Fruit fly (Drosophila melanogaster): Measurements from ENCODE around the gene CG6770.

The CG6770 gene

DNA sequence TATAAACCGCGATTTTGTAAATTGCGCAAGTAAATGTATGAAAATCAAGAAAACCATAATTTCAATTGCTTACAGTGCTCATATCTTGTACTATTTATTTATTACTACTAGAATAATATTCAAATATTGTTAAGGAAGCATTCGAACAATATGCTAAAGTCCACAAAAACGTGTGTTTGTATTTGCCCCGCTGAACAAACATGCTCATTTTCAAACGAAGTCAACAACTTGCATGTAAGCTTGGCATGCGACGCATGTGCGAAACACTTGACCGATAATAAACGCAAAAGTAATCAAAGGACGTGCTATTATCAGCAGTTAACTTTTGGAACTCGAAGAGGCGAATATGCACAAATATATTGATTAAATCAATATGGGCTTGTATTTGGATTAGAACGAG, 24.7 kb downstream of the CG6770 start (continued):
- peak; percentile 61 for TF ChIP-seq gcm (GFP tag; optimal IDR thresholded peaks at IDR 0.05)
- TF ChIP-seq CG7963 (GFP tag; IDR thresholded peaks at IDR 0.05; ENCODE audit: partially characterized antibody) = no peak
- peak; percentile 74 for TF ChIP-seq BtbVII (GFP tag; optimal IDR thresholded peaks at IDR 0.05)
- TF ChIP-seq CG9817 (tag; optimal IDR thresholded peaks at IDR 0.05) = peak; percentile 29
- 0 out of 3 replicates have a peak, but pooled peaks have one; percentile 27 for TF ChIP-seq z (GFP tag; IDR thresholded peaks at IDR 0.05)
- TF ChIP-seq CG14710 (tag; optimal IDR thresholded peaks at IDR 0.05) = peak; percentile 63
- TF ChIP-seq bigmax (GFP tag; optimal IDR thresholded peaks at IDR 0.05) = no peak
- TF ChIP-seq hb (GFP tag; IDR thresholded peaks at IDR 0.05; ENCODE audit: partially characterized antibody) = no peak
- peak; percentile 15 for TF ChIP-seq CG17802 (tag; optimal IDR thresholded peaks at IDR 0.05)
- no peak for TF ChIP-seq dati (GFP tag; IDR thresholded peaks at IDR 0.05)
- TF ChIP-seq exex (tag; optimal IDR thresholded peaks at IDR 0.05) = peak; percentile 4
- no peak for TF ChIP-seq CG6791 (GFP tag; IDR thresholded peaks at IDR 0.05; ENCODE audit: partially characterized antibody)
- peak; percentile 40 for TF ChIP-seq CG3065 (GFP tag; optimal IDR thresholded peaks at IDR 0.05)
- TF ChIP-seq Gug (GFP tag; IDR thresholded peaks at IDR 0.05) = no peak; the same call in 3 of the 4 replicates
- peak; percentile 71 for TF ChIP-seq odd (GFP tag; optimal IDR thresholded peaks at IDR 0.05)
- no peak for TF ChIP-seq Dfd (GFP tag; optimal IDR thresholded peaks at IDR 0.05)
- TF ChIP-seq CG10321 (GFP tag; IDR thresholded peaks at IDR 0.05) = no peak; the same call in 1 of the 2 replicates
- TF ChIP-seq tx (GFP tag; optimal IDR thresholded peaks at IDR 0.05) = no peak
- peak; percentile 8 for TF ChIP-seq CG10979 (tag; optimal IDR thresholded peaks at IDR 0.05)
- TF ChIP-seq Nf-YB (GFP tag; optimal IDR thresholded peaks at IDR 0.05) = peak; percentile 48
- peak; percentile 46 for TF ChIP-seq CG4854 (GFP tag; optimal IDR thresholded peaks at IDR 0.05)
- no peak for TF ChIP-seq Doc2 (GFP tag; IDR thresholded peaks at IDR 0.05)
- TF ChIP-seq grau (tag; optimal IDR thresholded peaks at IDR 0.05) = peak; percentile 60
- peak; percentile 75 for TF ChIP-seq CG15514 (GFP tag; optimal IDR thresholded peaks at IDR 0.05)
- TF ChIP-seq onecut (GFP tag; IDR thresholded peaks at IDR 0.05) = no peak; the same call in 1 of the 2 replicates
- peak; percentile 89 for TF ChIP-seq Hmr (GFP tag; optimal IDR thresholded peaks at IDR 0.05)
- no peak for TF ChIP-seq peb (GFP tag; IDR thresholded peaks at IDR 0.05)
- TF ChIP-seq CG9727 (GFP tag; optimal IDR thresholded peaks at IDR 0.05) = peak; percentile 36
- TF ChIP-seq CG7987 (GFP tag; optimal IDR thresholded peaks at IDR 0.05) = peak; percentile 91
- no peak; the same call in 1 of the 2 replicates for TF ChIP-seq wdn (GFP tag; IDR thresholded peaks at IDR 0.05)
- peak; percentile 11 for TF ChIP-seq YL-1 (GFP tag; optimal IDR thresholded peaks at IDR 0.05)
- TF ChIP-seq CG12104 (GFP tag; optimal IDR thresholded peaks at IDR 0.05) = peak; percentile 32
- no peak for TF ChIP-seq Ssrp (tag; optimal IDR thresholded peaks at IDR 0.05)
- no peak for TF ChIP-seq cas (GFP tag; IDR thresholded peaks at IDR 0.05)
- no peak for TF ChIP-seq hth (optimal IDR thresholded peaks at IDR 0.05)
- peak; percentile 32 to 53 for TF ChIP-seq dpn (GFP tag; optimal IDR thresholded peaks at IDR 0.05)
- peak; percentile 19 for TF ChIP-seq fd102C (GFP tag; optimal IDR thresholded peaks at IDR 0.05)
- TF ChIP-seq CG13894 (tag; optimal IDR thresholded peaks at IDR 0.05) = no peak
- TF ChIP-seq CG4282 (GFP tag; optimal IDR thresholded peaks at IDR 0.05) = no peak
- no peak for TF ChIP-seq Sin3A (optimal IDR thresholded peaks at IDR 0.05)
- peak; percentile 46 for TF ChIP-seq CG18764 (GFP tag; optimal IDR thresholded peaks at IDR 0.05)
- TF ChIP-seq NC2α (GFP tag; optimal IDR thresholded peaks at IDR 0.05) = peak; percentile 6
- TF ChIP-seq CG17328 (GFP tag; IDR thresholded peaks at IDR 0.05) = peak; percentile 61
- no peak for TF ChIP-seq pros (GFP tag; optimal IDR thresholded peaks at IDR 0.05)
- TF ChIP-seq tio (GFP tag; optimal IDR thresholded peaks at IDR 0.05) = no peak
